Worm (Caenorhabditis elegans) whole organism, young adult: ENCODE measurements around the gene T10G3.2.

Experiments used
- cebp-2 ChIP-seq: fragments of 200-800 bp; sonication (Bioruptor generic); IDR thresholded peaks from 2 replicates; pipeline ENCODE4 v1.3.6; 2022; ENCODE audit warnings: missing genetic modification characterization, missing compliant biosample characterization
- hsf-1 ChIP-seq: fragments of 200-800 bp; sonication (Bioruptor generic); IDR thresholded peaks from 2 replicates; pipeline ENCODE4 v1.3.6; 2022; ENCODE audit warnings: missing genetic modification reagents, missing genetic modification characterization, missing compliant biosample characterization
- madf-8 ChIP-seq: fragments of 200-800 bp; sonication (Bioruptor generic); conservative IDR thresholded peaks from 2 replicates; pipeline ENCODE4 v1.3.6; 2022; ENCODE audit warnings: missing genetic modification reagents, missing genetic modification characterization, missing compliant biosample characterization
- unc-62 ChIP-seq: fragments of 150-350 bp; optimal IDR thresholded peaks from 2 replicates; lab custom pipeline; 2014; ENCODE audit warnings: missing biosample characterization, missing genetic modification reagents, missing genetic modification characterization

ce11 chrV:13453334-13453733, 26.3 kb downstream of the T10G3.2 start, which contains the start of gene lurp-2:
- TF ChIP-seq hsf-1 (GFP tag; lab: Robert Waterston, UW) (no peak), cebp-2 (GFP tag; lab: Robert Waterston, UW) (no peak), unc-62 (no peak), madf-8 (GFP tag; lab: Robert Waterston, UW) (no peak)
